Worm (Caenorhabditis elegans) whole organism, L1 larva: Measurements from ENCODE around the gene sri-51.
"Not testable (repeated sequence)": the region's sequence is repeated elsewhere in the genome, so short reads cannot be mapped to it uniquely, and the experiment has no call there.

Experiments
- aly-2 ChIP-seq: fragments of 150-350 bp; optimal IDR thresholded peaks from 2 replicates; lab custom pipeline; 2014; ENCODE audit warnings: missing biosample characterization, missing genetic modification characterization
- ama-1 ChIP-seq: fragments of 150-350 bp; optimal IDR thresholded peaks from 2 replicates; lab custom pipeline; 2014
- ces-1 ChIP-seq: fragments of 150-350 bp; optimal IDR thresholded peaks from 2 replicates; lab custom pipeline; 2014; ENCODE audit warnings: missing biosample characterization, missing genetic modification reagents, missing genetic modification characterization
- ets-5 ChIP-seq: fragments of 200-800 bp; sonication (Bioruptor generic); IDR thresholded peaks from 2 replicates; pipeline ENCODE4 v1.3.6; 2022; ENCODE audit warnings: missing genetic modification characterization, missing compliant biosample characterization
- hlh-4 ChIP-seq: sonication (generic microtip); optimal IDR thresholded peaks from 2 replicates; lab custom pipeline; 2016; ENCODE audit warnings: mild to moderate bottlenecking, missing genetic modification characterization, missing compliant biosample characterization
- hpl-2 ChIP-seq: fragments of 150-350 bp; optimal IDR thresholded peaks from 2 replicates; lab custom pipeline; 2014; ENCODE audit warnings: missing biosample characterization, missing genetic modification reagents, missing genetic modification characterization
- nhr-20 ChIP-seq: sonication (generic microtip); optimal IDR thresholded peaks from 2 replicates; lab custom pipeline; 2016; ENCODE audit warnings: mild to moderate bottlenecking, missing genetic modification characterization, missing compliant biosample characterization
- nhr-237 ChIP-seq: fragments of 150-350 bp; optimal IDR thresholded peaks from 2 replicates; lab custom pipeline; 2014; ENCODE audit warnings: missing biosample characterization, missing genetic modification characterization
- nhr-47 ChIP-seq: sonication (generic microtip); optimal IDR thresholded peaks from 2 replicates; lab custom pipeline; 2016; ENCODE audit warnings: mild to moderate bottlenecking, missing genetic modification characterization, moderate library complexity, missing compliant biosample characterization
- pqm-1 ChIP-seq: sonication (generic microtip); optimal IDR thresholded peaks from 3 replicates; lab custom pipeline; 2017; ENCODE audit warnings: missing biosample characterization, missing genetic modification characterization
- skn-1 ChIP-seq: fragments of 150-350 bp; optimal IDR thresholded peaks from 2 replicates; lab custom pipeline; 2014; ENCODE audit warnings: missing biosample characterization, missing genetic modification characterization
- zag-1 ChIP-seq: fragments of 150-350 bp; optimal IDR thresholded peaks from 2 replicates; lab custom pipeline; 2014; ENCODE audit warnings: missing biosample characterization, missing genetic modification characterization

DNA sequence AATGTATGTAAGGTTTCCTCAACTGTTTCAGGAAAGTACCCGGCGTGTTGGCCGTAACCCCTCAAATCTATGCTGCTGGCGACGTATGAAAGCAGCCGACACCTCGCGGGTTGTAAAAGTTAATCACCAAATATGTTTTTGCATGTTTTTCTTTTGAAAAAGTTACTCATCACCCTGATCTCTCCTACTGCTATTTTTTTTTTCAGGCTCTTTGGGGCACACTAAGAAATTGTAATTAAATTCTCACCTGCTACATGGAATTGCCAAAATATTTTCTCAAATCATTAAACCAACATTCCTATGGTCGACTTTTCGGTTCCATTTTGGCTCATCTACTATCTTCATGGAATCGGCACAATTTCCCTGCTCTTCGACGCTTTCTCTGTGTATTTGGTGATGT is 14.0 kb downstream of the sri-51 start, which contains the start of gene sri-78:
- not testable (repeated sequence) for TF ChIP-seq ama-1; nhr-237 (tag; lab: Kevin White, UChicago); zag-1 (tag; lab: Kevin White, UChicago); pqm-1 (tag; lab: Kevin White, UChicago); hpl-2 (GFP tag; lab: Kevin White, UChicago); skn-1 (tag; lab: Kevin White, UChicago); aly-2; nhr-20 (tag; lab: Kevin White, UChicago); ces-1 (GFP tag; lab: Kevin White, UChicago); hlh-4 (tag; lab: Kevin White, UChicago); nhr-47; ets-5 (GFP tag; lab: Robert Waterston, UW)
